Worm (Caenorhabditis elegans) whole organism, L3 larva: ENCODE measurements around the gene mam-7.

Source experiments
- ZK546.5 ChIP-seq: sonication (generic microtip); optimal IDR thresholded peaks from 2 replicates; lab custom pipeline; 2017; ENCODE audit warnings: missing biosample characterization, missing genetic modification characterization
- aly-2 ChIP-seq: fragments of 150-350 bp; optimal IDR thresholded peaks from 2 replicates; lab custom pipeline; 2014; ENCODE audit warnings: missing biosample characterization, missing genetic modification characterization
- ceh-16 ChIP-seq: sonication (generic microtip); optimal IDR thresholded peaks from 2 replicates; lab custom pipeline; 2017; ENCODE audit warnings: missing biosample characterization, missing genetic modification characterization
- ceh-28 ChIP-seq: fragments of 150-350 bp; optimal IDR thresholded peaks from 2 replicates; lab custom pipeline; 2014; ENCODE audit warnings: missing biosample characterization, missing genetic modification reagents, missing genetic modification characterization
- ceh-9 ChIP-seq: sonication (generic microtip); optimal IDR thresholded peaks from 2 replicates; lab custom pipeline; 2018; ENCODE audit warnings: missing biosample characterization, missing genetic modification characterization
- daf-12 ChIP-seq: fragments of 150-350 bp; optimal IDR thresholded peaks from 2 replicates; lab custom pipeline; 2014; ENCODE audit warnings: missing biosample characterization, missing genetic modification reagents, missing genetic modification characterization
- egl-5 ChIP-seq: fragments of 150-350 bp; optimal IDR thresholded peaks from 2 replicates; lab custom pipeline; 2017; ENCODE audit warnings: missing biosample characterization, missing genetic modification reagents, missing genetic modification characterization, inconsistent platforms
- elt-1 ChIP-seq: fragments of 150-350 bp; optimal IDR thresholded peaks from 2 replicates; lab custom pipeline; 2014; ENCODE audit warnings: missing biosample characterization, missing genetic modification characterization
- elt-2 ChIP-seq: sonication (generic microtip); optimal IDR thresholded peaks from 2 replicates; lab custom pipeline; 2016; ENCODE audit warnings: missing genetic modification reagents, mild to moderate bottlenecking, missing genetic modification characterization, missing compliant biosample characterization
- elt-3 ChIP-seq, 3 experiments: fragments of 150-350 bp in 1 of 3; sonication (generic microtip) in 2 of 3; optimal IDR thresholded peaks; 2 replicates in 2 of 3; 4 replicates in 1 of 3; lab custom pipeline; 2014 to 2017; ENCODE audit warnings: missing biosample characterization in 3 of 3, missing genetic modification characterization in 3 of 3
- fkh-2 ChIP-seq: fragments of 150-350 bp; optimal IDR thresholded peaks from 2 replicates; lab custom pipeline; 2014; ENCODE audit warnings: missing biosample characterization, missing genetic modification reagents, missing genetic modification characterization
- fos-1 ChIP-seq: fragments of 150-350 bp; optimal IDR thresholded peaks from 2 replicates; lab custom pipeline; 2014; ENCODE audit warnings: missing biosample characterization, missing genetic modification characterization
- hmg-11 ChIP-seq: sonication (generic microtip); optimal IDR thresholded peaks from 2 replicates; lab custom pipeline; 2016; ENCODE audit warnings: missing genetic modification characterization, missing compliant biosample characterization
- jun-1 ChIP-seq: fragments of 150-350 bp; optimal IDR thresholded peaks from 2 replicates; lab custom pipeline; 2014; ENCODE audit warnings: missing biosample characterization, missing genetic modification reagents, missing genetic modification characterization
- lin-15B ChIP-seq: fragments of 150-350 bp; optimal IDR thresholded peaks from 2 replicates; lab custom pipeline; 2014; ENCODE audit warnings: missing biosample characterization, missing genetic modification characterization
- lin-39 ChIP-seq: fragments of 150-350 bp; optimal IDR thresholded peaks from 2 replicates; lab custom pipeline; 2018; ENCODE audit warnings: missing biosample characterization, missing genetic modification reagents, missing genetic modification characterization
- lsy-12 ChIP-seq: sonication (generic microtip); optimal IDR thresholded peaks from 2 replicates; lab custom pipeline; 2016; ENCODE audit warnings: mild to moderate bottlenecking, missing genetic modification characterization, missing compliant biosample characterization
- nfya-1 ChIP-seq: sonication (generic microtip); optimal IDR thresholded peaks from 2 replicates; lab custom pipeline; 2017; ENCODE audit warnings: missing genetic modification characterization, mild to moderate bottlenecking, missing compliant biosample characterization, antibody characterized with exemption, moderate library complexity; ENCODE audit not compliant: insufficient read depth
- nhr-11 ChIP-seq: fragments of 150-350 bp; optimal IDR thresholded peaks from 2 replicates; lab custom pipeline; 2014; ENCODE audit warnings: missing biosample characterization, missing genetic modification characterization
- nhr-12 ChIP-seq: fragments of 150-350 bp; optimal IDR thresholded peaks from 2 replicates; lab custom pipeline; 2014; ENCODE audit warnings: missing biosample characterization, missing genetic modification characterization
- nhr-23 ChIP-seq: fragments of 150-350 bp; optimal IDR thresholded peaks from 2 replicates; lab custom pipeline; 2014; ENCODE audit warnings: missing biosample characterization, missing genetic modification reagents, missing genetic modification characterization
- nhr-25 ChIP-seq: sonication (generic microtip); optimal IDR thresholded peaks from 2 replicates; lab custom pipeline; 2017; ENCODE audit warnings: missing biosample characterization, missing genetic modification characterization
- nhr-28 ChIP-seq: fragments of 150-350 bp; optimal IDR thresholded peaks from 2 replicates; lab custom pipeline; 2014; ENCODE audit warnings: missing biosample characterization, missing genetic modification characterization
- nhr-43 ChIP-seq: sonication (generic microtip); optimal IDR thresholded peaks from 2 replicates; lab custom pipeline; 2016; ENCODE audit warnings: mild to moderate bottlenecking, missing genetic modification characterization, missing compliant biosample characterization; ENCODE audit not compliant: poor library complexity, severe bottlenecking
- nhr-67 ChIP-seq: fragments of 150-350 bp; optimal IDR thresholded peaks from 2 replicates; lab custom pipeline; 2014; ENCODE audit warnings: missing biosample characterization, missing genetic modification characterization
- nhr-76 ChIP-seq: fragments of 150-350 bp; sonication (generic microtip); optimal IDR thresholded peaks from 5 replicates; lab custom pipeline; 2014; ENCODE audit warnings: missing biosample characterization, missing genetic modification characterization
- nhr-77 ChIP-seq: fragments of 150-350 bp; optimal IDR thresholded peaks from 2 replicates; lab custom pipeline; 2014; ENCODE audit warnings: missing biosample characterization, missing genetic modification characterization
- pha-4 ChIP-seq: fragments of 150-350 bp; optimal IDR thresholded peaks from 2 replicates; lab custom pipeline; 2014; ENCODE audit warnings: missing biosample characterization, missing genetic modification reagents, missing genetic modification characterization
- pqm-1 ChIP-seq: fragments of 150-350 bp; optimal IDR thresholded peaks from 2 replicates; lab custom pipeline; 2017; ENCODE audit warnings: missing biosample characterization, missing genetic modification characterization, inconsistent platforms
- sea-2 ChIP-seq: fragments of 150-350 bp; sonication (generic microtip); optimal IDR thresholded peaks from 4 replicates; lab custom pipeline; 2014; ENCODE audit warnings: missing biosample characterization, missing genetic modification reagents, missing genetic modification characterization
- skn-1 ChIP-seq: fragments of 150-350 bp; optimal IDR thresholded peaks from 2 replicates; lab custom pipeline; 2014; ENCODE audit warnings: missing biosample characterization, missing genetic modification characterization
- snpc-4 ChIP-seq: fragments of 150-350 bp; optimal IDR thresholded peaks from 2 replicates; lab custom pipeline; 2014; ENCODE audit warnings: missing biosample characterization, missing genetic modification characterization
- tbx-2 ChIP-seq: sonication (generic microtip); optimal IDR thresholded peaks from 2 replicates; lab custom pipeline; 2016; ENCODE audit warnings: mild to moderate bottlenecking, missing genetic modification characterization, missing compliant biosample characterization
- unc-39 ChIP-seq: sonication (generic microtip); optimal IDR thresholded peaks from 4 replicates; lab custom pipeline; 2017; ENCODE audit warnings: missing biosample characterization, missing genetic modification characterization
- unc-62 ChIP-seq: fragments of 150-350 bp; sonication (generic microtip); optimal IDR thresholded peaks from 4 replicates; lab custom pipeline; 2014; ENCODE audit warnings: missing biosample characterization, missing genetic modification reagents, missing genetic modification characterization
- zag-1 ChIP-seq: fragments of 150-350 bp; optimal IDR thresholded peaks from 2 replicates; lab custom pipeline; 2014; ENCODE audit warnings: missing biosample characterization, missing genetic modification characterization
- ztf-11 ChIP-seq: fragments of 150-350 bp; optimal IDR thresholded peaks from 2 replicates; lab custom pipeline; 2014; ENCODE audit warnings: missing biosample characterization, missing genetic modification characterization
- ztf-4 ChIP-seq: fragments of 150-350 bp; optimal IDR thresholded peaks from 2 replicates; lab custom pipeline; 2014; ENCODE audit warnings: missing biosample characterization, missing genetic modification characterization

The mam-7 gene

DNA sequence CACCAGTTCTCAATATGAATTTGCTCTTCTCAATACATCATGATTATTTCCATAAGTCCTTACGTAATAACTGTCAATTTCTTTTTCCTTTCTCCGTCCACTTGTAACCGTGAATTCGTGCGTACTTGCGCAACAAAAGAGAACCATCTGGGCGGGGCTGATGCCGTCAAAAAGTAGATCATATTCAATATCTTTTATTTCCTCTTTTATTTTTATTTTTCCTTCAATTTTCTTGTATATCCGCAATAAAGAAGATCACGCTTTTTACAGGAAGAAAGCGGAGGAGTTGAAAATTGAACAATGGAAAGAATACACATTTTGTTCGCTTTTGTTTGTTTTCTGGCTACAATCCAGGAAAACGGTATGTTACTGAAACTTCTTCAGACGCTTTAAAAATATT is at the start of gene mam-7:
Gene mam-7, plus strand, starts transcription at position 301 of the 400 bp plus-strand sequence.
- TF ChIP-seq hmg-11 (tag; lab: Kevin White, UChicago) (no peak), nhr-77 (tag; lab: Kevin White, UChicago) (no peak), lin-15B (tag; lab: Kevin White, UChicago) (no peak), aly-2 (no peak), nhr-28 (tag; lab: Kevin White, UChicago) (no peak), ceh-9 (tag; lab: Kevin White, UChicago) (no peak), ceh-28 (no peak), unc-62 (no peak), tbx-2 (tag; lab: Kevin White, UChicago) (no peak), elt-2 (tag; lab: Kevin White, UChicago) (no peak), daf-12 (no peak), nhr-23 (tag; lab: Kevin White, UChicago) (no peak), nhr-25 (tag; lab: Kevin White, UChicago) (no peak), skn-1 (no peak)

DNA sequence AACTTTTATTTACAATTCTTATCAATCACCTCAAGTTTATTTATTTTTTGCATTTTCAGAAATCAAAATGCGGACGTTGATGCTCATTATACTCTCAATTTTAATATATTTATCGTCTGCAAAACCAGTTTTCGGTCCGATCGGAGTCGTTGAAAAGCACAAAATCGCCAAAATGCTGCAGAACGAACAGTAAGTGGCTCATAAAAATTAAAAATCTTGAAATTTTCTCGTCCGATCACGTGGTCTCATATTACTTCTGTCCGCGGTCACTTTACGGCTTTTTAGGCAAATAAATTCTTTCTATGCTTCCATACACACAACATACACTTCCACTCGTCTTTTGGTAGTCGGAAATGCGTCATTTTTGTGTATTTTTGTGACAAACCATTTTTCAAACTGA is 49.2 kb upstream of the mam-7 start, which contains the start of gene K11H3.5:
Gene K11H3.5, plus strand, starts transcription at position 54 of the 400 bp plus-strand sequence.
- TF ChIP-seq elt-3 (tag; optimal IDR thresholded peaks at IDR 0.05; lab: Kevin White, UChicago), result no peak
- no peak for TF ChIP-seq daf-12
- no peak for TF ChIP-seq zag-1
- no peak for TF ChIP-seq nhr-11
- no peak for TF ChIP-seq jun-1
- no peak for TF ChIP-seq ceh-16
- TF ChIP-seq skn-1, result no peak
- TF ChIP-seq pha-4 (tag; lab: Kevin White, UChicago), result no peak
- TF ChIP-seq lin-39 (tag; lab: Kevin White, UChicago), result no peak
- no peak for TF ChIP-seq fkh-2 (tag; lab: Kevin White, UChicago)
- TF ChIP-seq nhr-76 (tag; lab: Kevin White, UChicago), result no peak

DNA sequence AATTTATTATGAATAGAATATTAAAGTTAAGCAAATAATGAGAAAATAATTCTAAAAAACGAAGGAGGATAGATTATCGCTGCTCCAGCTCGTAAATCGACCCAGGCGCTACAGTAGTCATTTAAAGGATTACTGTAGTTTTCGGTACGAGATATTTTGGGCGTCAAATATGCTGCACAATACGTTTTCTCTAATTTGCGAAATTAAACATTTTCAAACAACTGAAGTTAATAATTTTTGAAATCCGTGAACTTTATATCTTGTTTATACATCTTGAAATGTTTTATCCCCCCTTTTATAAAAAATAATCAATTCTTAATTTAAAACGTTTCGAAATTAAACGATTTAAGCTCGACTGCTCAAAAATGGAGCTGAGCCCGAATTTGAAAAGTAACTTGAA is 46.9 kb upstream of the mam-7 start, which contains the start of gene K11H3.2:
Gene K11H3.2, plus strand, starts transcription at position 301 of the 400 bp plus-strand sequence.
- TF ChIP-seq sea-2 (GFP tag; lab: Kevin White, UChicago) (no peak), nhr-12 (tag; lab: Kevin White, UChicago) (no peak), nhr-76 (tag; lab: Kevin White, UChicago) (no peak), nhr-43 (no peak), zag-1 (no peak), lsy-12 (no peak), pqm-1 (tag; lab: Kevin White, UChicago) (no peak), nhr-67 (tag; lab: Kevin White, UChicago) (no peak), pha-4 (tag; lab: Kevin White, UChicago) (no peak), fos-1 (tag; lab: Kevin White, UChicago) (no peak), unc-39 (no peak), nfya-1 (no peak), elt-1 (tag; lab: Kevin White, UChicago) (no peak), jun-1 (no peak), ceh-16 (no peak), egl-5 (tag; lab: Kevin White, UChicago) (no peak), ztf-11 (no peak)
- TF ChIP-seq, all 47 proteins: peak for 0

DNA sequence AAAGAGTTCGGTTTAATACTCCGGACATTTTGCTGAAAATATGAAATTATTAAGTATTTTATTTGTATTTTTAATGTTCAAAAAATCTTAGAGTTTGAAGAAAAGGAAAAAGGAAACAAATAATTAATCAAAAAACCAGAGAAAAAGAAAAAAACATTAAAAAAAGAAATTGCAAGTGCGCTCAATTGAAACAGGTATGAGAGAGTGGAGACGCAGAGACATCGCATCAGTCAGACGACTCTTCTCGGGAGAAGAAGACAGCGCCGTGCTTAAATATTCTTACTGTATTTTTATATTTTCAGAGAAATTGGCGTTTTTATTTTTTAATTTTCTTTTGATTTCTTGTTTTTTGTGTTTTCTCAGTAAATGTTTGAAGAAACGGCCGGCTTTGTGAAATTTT is 44.9 kb upstream of the mam-7 start, which contains the start of gene mrpl-36:
Gene mrpl-36, minus strand, starts transcription at position 34 of the 400 bp plus-strand sequence.
- no peak for TF ChIP-seq ZK546.5 (tag; lab: Kevin White, UChicago)
- TF ChIP-seq ceh-16, result no peak
- TF ChIP-seq elt-2 (tag; lab: Kevin White, UChicago), result peak; percentile 0
- TF ChIP-seq elt-3 (tag; optimal IDR thresholded peaks at IDR 0.05; lab: Kevin White, UChicago), result no peak
- no peak for TF ChIP-seq unc-39
- no peak for TF ChIP-seq nhr-23 (tag; lab: Kevin White, UChicago)
- peak; percentile 5 for TF ChIP-seq snpc-4 (tag; lab: Kevin White, UChicago)
- no peak for TF ChIP-seq tbx-2 (tag; lab: Kevin White, UChicago)
- TF ChIP-seq nfya-1, result peak; percentile 64
- no peak for TF ChIP-seq aly-2
- TF ChIP-seq hmg-11 (tag; lab: Kevin White, UChicago), result no peak
- TF ChIP-seq ztf-4 (tag; lab: Kevin White, UChicago), result no peak
- peak; percentile 20 for TF ChIP-seq egl-5 (tag; lab: Kevin White, UChicago)
- TF ChIP-seq ceh-9 (tag; lab: Kevin White, UChicago), result no peak
- TF ChIP-seq pha-4 (tag; lab: Kevin White, UChicago), result peak; percentile 55
- no peak for TF ChIP-seq nhr-77 (tag; lab: Kevin White, UChicago)
- TF ChIP-seq lin-39 (tag; lab: Kevin White, UChicago), result peak; percentile 10
- peak; percentile 73 for TF ChIP-seq lin-15B (tag; lab: Kevin White, UChicago)
- TF ChIP-seq, all 47 proteins: peak for 7
